Fruit fly (Drosophila melanogaster): Measurements from ENCODE around the gene smog.
A peak's percentile ranks its signal among the peaks of the same experiment; 100 is the strongest.

The smog gene

dm6 chr2L:4811491-4812058 lies 41.1 kb upstream of the smog start:
- TF ChIP-seq Ssrp (tag; optimal IDR thresholded peaks at IDR 0.05) (no peak), Adf1 (GFP tag; IDR thresholded peaks at IDR 0.05) (peak; percentile 74), NfI (GFP tag; optimal IDR thresholded peaks at IDR 0.05) (peak; percentile 6), BtbVII (GFP tag; optimal IDR thresholded peaks at IDR 0.05) (peak; percentile 36), Antp (GFP tag; optimal IDR thresholded peaks at IDR 0.05) (no peak), E2f2 (GFP tag; IDR thresholded peaks at IDR 0.05) (no peak), org-1 (GFP tag; optimal IDR thresholded peaks at IDR 0.05) (no peak), mirr (GFP tag; optimal IDR thresholded peaks at IDR 0.05) (peak; percentile 72), CG13424 (tag; optimal IDR thresholded peaks at IDR 0.05) (no peak), zfh1 (GFP tag; IDR thresholded peaks at IDR 0.05) (no peak), CG32532 (GFP tag; IDR thresholded peaks at IDR 0.05) (peak; percentile 48; the same call in 1 of the 2 replicates), zen2 (GFP tag; IDR thresholded peaks at IDR 0.05; ENCODE audit: partially characterized antibody) (peak; percentile 76), slp2 (GFP tag; optimal IDR thresholded peaks at IDR 0.05) (no peak), CG4424 (GFP tag; optimal IDR thresholded peaks at IDR 0.05) (no peak), ase (GFP tag; IDR thresholded peaks at IDR 0.05) (no peak), Oli (tag; optimal IDR thresholded peaks at IDR 0.05) (no peak), Atf3 (GFP tag; optimal IDR thresholded peaks at IDR 0.05) (no peak), az2 (GFP tag; optimal IDR thresholded peaks at IDR 0.05) (no peak), CG11093 (GFP tag; IDR thresholded peaks at IDR 0.05) (no peak), salm (tag; optimal IDR thresholded peaks at IDR 0.05) (no peak), Mes4 (GFP tag; optimal IDR thresholded peaks at IDR 0.05) (no peak), abd-A (tag; optimal IDR thresholded peaks at IDR 0.05) (peak; percentile 94), CG6254 (GFP tag; optimal IDR thresholded peaks at IDR 0.05) (no peak), Taf1 (GFP tag; IDR thresholded peaks at IDR 0.05) (no peak), ac (GFP tag; optimal IDR thresholded peaks at IDR 0.05) (no peak), CG1602 (GFP tag; optimal IDR thresholded peaks at IDR 0.05) (no peak), wdn (GFP tag; IDR thresholded peaks at IDR 0.05) (no peak), ato (GFP tag; IDR thresholded peaks at IDR 0.05; ENCODE audit: partially characterized antibody) (peak; percentile 73), inv (GFP tag; IDR thresholded peaks at IDR 0.05; ENCODE audit: partially characterized antibody) (peak; percentile 58), CG12104 (GFP tag; optimal IDR thresholded peaks at IDR 0.05) (no peak), Mad (GFP tag; optimal IDR thresholded peaks at IDR 0.05) (no peak), CG2678 (tag; optimal IDR thresholded peaks at IDR 0.05) (no peak), E2f1 (GFP tag; IDR thresholded peaks at IDR 0.05) (no peak), CG3163 (GFP tag; optimal IDR thresholded peaks at IDR 0.05) (no peak), CG8388 (GFP tag; optimal IDR thresholded peaks at IDR 0.05) (no peak), insv (GFP tag; optimal IDR thresholded peaks at IDR 0.05) (no peak), Dref (GFP tag; IDR thresholded peaks at IDR 0.05) (peak; percentile 44), CG10654 (GFP tag; optimal IDR thresholded peaks at IDR 0.05) (no peak), onecut (GFP tag; IDR thresholded peaks at IDR 0.05) (peak; percentile 100), chm (GFP tag; IDR thresholded peaks at IDR 0.05) (peak; percentile 77), CG10979 (tag; optimal IDR thresholded peaks at IDR 0.05) (no peak), eve (GFP tag; optimal IDR thresholded peaks at IDR 0.05) (no peak), dysf (GFP tag; IDR thresholded peaks at IDR 0.05) (no peak), CG34224 (GFP tag; IDR thresholded peaks at IDR 0.05; ENCODE audit: partially characterized antibody) (peak; percentile 80), CG13894 (tag; optimal IDR thresholded peaks at IDR 0.05) (peak; percentile 93), Gug (GFP tag; IDR thresholded peaks at IDR 0.05) (no peak), toy (GFP tag; IDR thresholded peaks at IDR 0.05) (no peak), CG13624 (GFP tag; optimal IDR thresholded peaks at IDR 0.05) (no peak), gfzf (GFP tag; optimal IDR thresholded peaks at IDR 0.05) (no peak), CG9932 (GFP tag; IDR thresholded peaks at IDR 0.05) (peak; percentile 55), vnd (GFP tag; IDR thresholded peaks at IDR 0.05; ENCODE audit: partially characterized antibody) (peak; percentile 65)
